Worm (Caenorhabditis elegans) whole organism, young adult: Measurements from ENCODE around the gene F26A10.2.

Experiments
- C06A6.2 ChIP-seq: fragments of 200-800 bp; sonication (Bioruptor generic); conservative IDR thresholded peaks from 2 replicates; pipeline ENCODE4 v1.3.6; 2022; ENCODE audit warnings: missing genetic modification characterization, missing compliant biosample characterization
- D2030.7 ChIP-seq: fragments of 200-800 bp; sonication (Bioruptor generic); IDR thresholded peaks from 2 replicates; pipeline ENCODE4 v1.3.6; 2022; ENCODE audit warnings: missing genetic modification reagents, missing genetic modification characterization, missing compliant biosample characterization
- F57A8.1 ChIP-seq: fragments of 200-800 bp; sonication (Bioruptor generic); optimal IDR thresholded peaks from 2 replicates; lab custom pipeline; 2018; ENCODE audit warnings: mild to moderate bottlenecking, missing genetic modification characterization, moderate library complexity, missing compliant biosample characterization
- F57C9.4 ChIP-seq: sonication (generic microtip); optimal IDR thresholded peaks from 2 replicates; lab custom pipeline; 2017; ENCODE audit warnings: mild to moderate bottlenecking, missing genetic modification characterization, missing compliant biosample characterization
- K12H6.12 ChIP-seq: fragments of 200-800 bp; sonication (Bioruptor generic); optimal IDR thresholded peaks from 2 replicates; lab custom pipeline; 2018; ENCODE audit warnings: mild to moderate bottlenecking, missing genetic modification characterization, missing compliant biosample characterization
- Y95B8A.8 ChIP-seq: fragments of 200-800 bp; sonication (Bioruptor generic); IDR thresholded peaks from 2 replicates; pipeline ENCODE4 v1.3.6; 2022; ENCODE audit warnings: missing genetic modification reagents, missing genetic modification characterization, missing compliant biosample characterization
- ZK185.1 ChIP-seq: sonication (generic microtip); optimal IDR thresholded peaks from 2 replicates; lab custom pipeline; 2016; ENCODE audit warnings: mild to moderate bottlenecking, missing genetic modification characterization, missing compliant biosample characterization; ENCODE audit not compliant: poor library complexity, severe bottlenecking
- attf-3 ChIP-seq: fragments of 200-800 bp; sonication (Bioruptor generic); conservative IDR thresholded peaks from 2 replicates; pipeline ENCODE4 v1.3.6; 2022; ENCODE audit warnings: missing genetic modification reagents, missing genetic modification characterization, missing compliant biosample characterization
- attf-6 ChIP-seq: fragments of 200-800 bp; sonication (Bioruptor generic); IDR thresholded peaks from 2 replicates; pipeline ENCODE4 v1.3.6; 2022; ENCODE audit warnings: missing genetic modification reagents, missing genetic modification characterization, missing compliant biosample characterization
- cebp-1 ChIP-seq, 2 experiments: fragments of 200-800 bp in 1 of 2; sonication (Bioruptor generic) in 1 of 2; sonication (generic microtip) in 1 of 2; IDR thresholded peaks in 1 of 2; optimal IDR thresholded peaks in 1 of 2; 2 replicates each; pipeline versions ENCODE4 v1.3.6 to Lab custom; 2017 to 2022; ENCODE audit warnings: missing compliant biosample characterization in 2 of 2, missing genetic modification characterization in 2 of 2, mild to moderate bottlenecking in 1 of 2, missing genetic modification reagents in 1 of 2, moderate library complexity in 1 of 2
- cebp-2 ChIP-seq: fragments of 200-800 bp; sonication (Bioruptor generic); IDR thresholded peaks from 2 replicates; pipeline ENCODE4 v1.3.6; 2022; ENCODE audit warnings: missing genetic modification characterization, missing compliant biosample characterization
- ceh-27 ChIP-seq: fragments of 200-800 bp; sonication (Bioruptor generic); optimal IDR thresholded peaks from 2 replicates; lab custom pipeline; 2018; ENCODE audit warnings: mild to moderate bottlenecking, missing genetic modification characterization, moderate library complexity, missing compliant biosample characterization
- fkh-3 ChIP-seq: sonication (generic microtip); optimal IDR thresholded peaks from 2 replicates; lab custom pipeline; 2016; ENCODE audit warnings: mild to moderate bottlenecking, missing genetic modification characterization, missing compliant biosample characterization
- hlh-12 ChIP-seq: sonication (generic microtip); optimal IDR thresholded peaks from 2 replicates; lab custom pipeline; 2016; ENCODE audit warnings: missing genetic modification characterization, missing compliant biosample characterization
- lin-54 ChIP-seq: fragments of 200-800 bp; sonication (Bioruptor generic); optimal IDR thresholded peaks from 2 replicates; lab custom pipeline; 2018; ENCODE audit warnings: mild to moderate bottlenecking, missing genetic modification characterization, missing compliant biosample characterization
- mel-28 ChIP-seq: sonication (generic microtip); optimal IDR thresholded peaks from 2 replicates; lab custom pipeline; 2016; ENCODE audit warnings: borderline replicate concordance, mild to moderate bottlenecking, missing genetic modification characterization, missing compliant biosample characterization
- mes-4 ChIP-seq: sonication (generic microtip); optimal IDR thresholded peaks from 2 replicates; lab custom pipeline; 2016; ENCODE audit warnings: missing genotype, missing genetic modification characterization, missing compliant biosample characterization
- nfya-2 ChIP-seq: fragments of 200-800 bp; sonication (Bioruptor generic); IDR thresholded peaks from 2 replicates; pipeline ENCODE4 v1.3.6; 2022; ENCODE audit warnings: missing genetic modification reagents, missing genetic modification characterization, missing compliant biosample characterization
- nfyb-1 ChIP-seq: fragments of 200-800 bp; sonication (Bioruptor generic); IDR thresholded peaks from 2 replicates; pipeline ENCODE4 v1.3.6; 2022; ENCODE audit warnings: missing genetic modification reagents, missing genetic modification characterization, missing compliant biosample characterization
- nhr-179 ChIP-seq: sonication (generic microtip); optimal IDR thresholded peaks from 2 replicates; lab custom pipeline; 2016; ENCODE audit warnings: mild to moderate bottlenecking, missing genetic modification characterization, missing compliant biosample characterization
- snpc-1.1 ChIP-seq: sonication (generic microtip); optimal IDR thresholded peaks from 2 replicates; lab custom pipeline; 2017; ENCODE audit warnings: missing genetic modification characterization, mild to moderate bottlenecking, missing compliant biosample characterization, antibody characterized with exemption, moderate library complexity, missing genotype, missing genetic modification reagents; ENCODE audit not compliant: insufficient read depth
- snpc-3.4 ChIP-seq: sonication (generic microtip); optimal IDR thresholded peaks from 2 replicates; lab custom pipeline; 2017; ENCODE audit warnings: missing genetic modification characterization, mild to moderate bottlenecking, missing compliant biosample characterization, antibody characterized with exemption, moderate library complexity, missing genotype, missing genetic modification reagents
- somi-1 ChIP-seq: fragments of 200-800 bp; sonication (Bioruptor generic); optimal IDR thresholded peaks from 2 replicates; lab custom pipeline; 2018; ENCODE audit warnings: mild to moderate bottlenecking, missing genetic modification characterization, missing compliant biosample characterization
- tbx-9 ChIP-seq: sonication (generic microtip); optimal IDR thresholded peaks from 2 replicates; lab custom pipeline; 2016; ENCODE audit warnings: borderline replicate concordance, missing genetic modification characterization, inconsistent platforms, missing compliant biosample characterization
- tlf-1 ChIP-seq: fragments of 200-800 bp; sonication (Bioruptor generic); optimal IDR thresholded peaks from 2 replicates; lab custom pipeline; 2018; ENCODE audit warnings: mild to moderate bottlenecking, missing genetic modification characterization, missing compliant biosample characterization
- unc-62 ChIP-seq: fragments of 150-350 bp; optimal IDR thresholded peaks from 2 replicates; lab custom pipeline; 2014; ENCODE audit warnings: missing biosample characterization, missing genetic modification reagents, missing genetic modification characterization
- zfh-2 ChIP-seq: fragments of 200-800 bp; sonication (Bioruptor generic); conservative IDR thresholded peaks from 2 replicates; pipeline ENCODE4 v1.3.6; 2022; ENCODE audit warnings: missing genetic modification reagents, missing genetic modification characterization, missing compliant biosample characterization
- ztf-18 ChIP-seq: sonication (generic microtip); optimal IDR thresholded peaks from 2 replicates; lab custom pipeline; 2016; ENCODE audit warnings: missing genotype, mild to moderate bottlenecking, missing genetic modification characterization, missing compliant biosample characterization
- ztf-25 ChIP-seq: fragments of 200-800 bp; sonication (Bioruptor generic); IDR thresholded peaks from 2 replicates; pipeline ENCODE4 v1.3.6; 2022; ENCODE audit warnings: missing genetic modification reagents, missing genetic modification characterization, missing compliant biosample characterization
- ztf-3 ChIP-seq: fragments of 200-800 bp; sonication (Bioruptor generic); optimal IDR thresholded peaks from 2 replicates; lab custom pipeline; 2018; ENCODE audit warnings: mild to moderate bottlenecking, missing genetic modification characterization, missing compliant biosample characterization

Gene F26A10.2

DNA sequence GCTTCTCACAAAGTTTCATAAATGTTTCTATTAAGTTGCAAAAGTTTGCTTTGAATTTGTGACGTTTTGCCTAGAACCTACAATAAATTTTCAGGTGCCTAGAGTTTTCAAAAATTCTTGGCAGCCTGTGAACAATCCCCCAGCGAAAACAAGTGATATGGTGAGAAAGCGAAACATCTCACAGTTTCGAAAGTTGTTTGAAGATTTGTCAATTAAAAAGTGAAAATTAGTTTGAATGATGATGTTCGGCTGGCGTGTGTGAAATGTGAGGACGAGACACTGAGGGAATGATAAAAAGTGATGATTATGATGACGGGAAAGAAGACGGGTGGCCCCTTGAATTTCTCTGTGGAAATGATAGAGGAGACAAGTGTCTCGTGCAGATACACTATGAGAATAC, 6.4 kb downstream of the F26A10.2 start:
- TF ChIP-seq nhr-179 (tag; lab: Kevin White, UChicago) (no peak), hlh-12 (tag; lab: Kevin White, UChicago) (no peak), attf-3 (GFP tag; lab: Robert Waterston, UW) (no peak), cebp-1 (GFP tag; IDR thresholded peaks at IDR 0.05; lab: Robert Waterston, UW) (no peak), cebp-1 (tag; optimal IDR thresholded peaks at IDR 0.05; lab: Kevin White, UChicago) (no peak), tlf-1 (GFP tag; lab: Kevin White, UChicago) (no peak), Y95B8A.8 (no peak), mes-4 (tag; lab: Kevin White, UChicago) (no peak), ZK185.1 (tag; lab: Kevin White, UChicago) (no peak), cebp-2 (GFP tag; lab: Robert Waterston, UW) (no peak), snpc-1.1 (tag; lab: Kevin White, UChicago) (no peak), F57A8.1 (GFP tag; lab: Kevin White, UChicago) (no peak)

- no peak for TF ChIP-seq snpc-3.4 (tag; lab: Kevin White, UChicago)
- no peak for TF ChIP-seq tlf-1 (GFP tag; lab: Kevin White, UChicago)
- TF ChIP-seq lin-54 (GFP tag; lab: Kevin White, UChicago), result no peak
- no peak for TF ChIP-seq ceh-27
- no peak for TF ChIP-seq ztf-25 (GFP tag; lab: Robert Waterston, UW)
- TF ChIP-seq cebp-2 (GFP tag; lab: Robert Waterston, UW), result no peak
- TF ChIP-seq C06A6.2, result no peak
- TF ChIP-seq tbx-9, result no peak
- no peak for TF ChIP-seq fkh-3 (tag; lab: Kevin White, UChicago)
- TF ChIP-seq mel-28 (tag; lab: Kevin White, UChicago), result no peak
These were observed 9.2 kb downstream of the F26A10.2 start for ce11 chrX:7636037-7636436.

DNA sequence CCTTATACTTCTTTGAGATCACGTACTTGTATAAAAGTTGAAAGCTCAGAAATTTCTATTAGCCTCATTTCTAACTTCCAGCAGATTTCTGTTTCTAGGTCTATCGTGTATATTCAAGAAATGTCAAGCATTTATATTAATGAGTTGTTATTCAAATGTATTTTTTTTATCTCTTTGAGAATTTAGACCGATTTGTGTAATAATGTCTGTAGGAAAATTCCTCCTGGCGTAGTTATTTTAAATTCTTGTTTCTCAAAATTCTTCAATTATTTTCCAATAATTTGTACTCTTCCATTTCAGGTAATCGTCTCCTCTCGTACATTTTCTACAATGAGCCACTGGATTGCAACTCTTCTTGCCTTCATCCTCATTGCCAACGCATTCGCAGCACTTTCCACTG, 17.9 kb downstream of the F26A10.2 start, which contains the start of gene nlp-61:
Gene nlp-61 (plus strand): TSS at position 301 of the 400 bp plus-strand sequence.
- TF ChIP-seq D2030.7 (GFP tag; lab: Robert Waterston, UW) (no peak), K12H6.12 (tag; lab: Kevin White, UChicago) (no peak), nfya-2 (0 out of 2 replicates have a peak, but pooled peaks have one; percentile 47)
- TF ChIP-seq, all 124 proteins: peak for 1

DNA sequence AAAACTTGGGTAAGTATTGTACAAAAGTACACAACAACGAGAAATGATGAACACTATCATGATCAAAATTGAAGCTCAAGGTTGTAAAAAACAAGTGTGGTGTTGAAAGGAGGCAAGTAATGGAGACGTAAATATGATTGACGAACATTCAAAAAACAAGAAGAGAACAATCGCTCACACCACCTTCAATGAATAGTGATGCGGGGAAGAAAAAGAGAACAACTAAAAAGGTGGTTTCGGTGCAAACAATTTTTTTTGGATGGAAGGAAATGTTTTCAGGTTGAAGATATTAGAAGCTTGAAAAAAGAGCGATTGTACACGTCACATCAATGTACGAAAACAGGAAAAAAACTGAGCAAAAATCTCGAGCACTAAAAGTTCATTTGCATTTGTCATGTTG, 30.7 kb downstream of the F26A10.2 start:
- TF ChIP-seq somi-1, result no peak

DNA sequence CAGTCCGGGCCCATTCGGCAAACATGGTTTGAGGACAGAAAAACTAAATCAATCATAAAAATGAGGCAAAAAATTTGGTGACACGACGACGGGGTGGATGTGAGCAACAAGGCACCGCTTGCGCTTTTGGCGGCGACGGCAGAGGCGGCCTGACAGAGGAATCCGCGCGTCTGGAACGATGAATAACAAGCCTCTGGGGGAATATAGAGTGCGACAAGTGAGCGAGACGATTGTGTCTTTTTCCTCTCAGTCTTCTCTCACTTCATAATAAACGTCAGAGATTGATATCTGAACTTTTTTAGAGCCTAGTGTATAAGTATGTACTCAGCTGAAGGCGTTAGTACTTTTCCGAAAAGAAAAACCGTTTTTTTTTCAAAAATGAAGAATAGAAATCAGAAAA, 37.2 kb downstream of the F26A10.2 start, which contains the start of gene twk-17:
Gene twk-17 (minus strand): TSS at position 101 of the 400 bp plus-strand sequence.
- TF ChIP-seq unc-62 (GFP tag; lab: Kevin White, UChicago) (no peak), nfyb-1 (GFP tag; lab: Robert Waterston, UW) (no peak), cebp-2 (GFP tag; lab: Robert Waterston, UW) (no peak), ztf-18 (tag; lab: Kevin White, UChicago) (no peak), attf-6 (GFP tag; lab: Robert Waterston, UW) (no peak), ztf-3 (GFP tag; lab: Kevin White, UChicago) (no peak), F57C9.4 (tag; lab: Kevin White, UChicago) (no peak), zfh-2 (GFP tag; lab: Robert Waterston, UW) (peak; percentile 45; the same call in 1 of the 2 replicates)
